Fruit fly (Drosophila melanogaster): ENCODE results near the gene CCHa1.

- TF ChIP-seq CG4496 (GFP tag; IDR thresholded peaks at IDR 0.05): peak; percentile 60; the same call in 2 of the 3 replicates
- TF ChIP-seq CG10348 (GFP tag; IDR thresholded peaks at IDR 0.05): no peak
- TF ChIP-seq CG12605 (GFP tag; IDR thresholded peaks at IDR 0.05): peak; percentile 70
- TF ChIP-seq EcR (GFP tag; optimal IDR thresholded peaks at IDR 0.05): no peak
- TF ChIP-seq CG13204 (GFP tag; optimal IDR thresholded peaks at IDR 0.05): no peak
- TF ChIP-seq fd96Ca (GFP tag; IDR thresholded peaks at IDR 0.05): peak; percentile 68; the same call in 2 of the 3 replicates
- no peak for TF ChIP-seq CG8301 (tag; optimal IDR thresholded peaks at IDR 0.05)
Measured at dm6 chr3R:14108158-14108921, 11.7 kb upstream of the CCHa1 start, which contains the start of gene CG12402.
